Worm (Caenorhabditis elegans) whole organism, young adult: ENCODE results near the gene Y71H2B.11.

Source experiments
- C17E4.6 ChIP-seq: fragments of 200-800 bp; sonication (Bioruptor generic); IDR thresholded peaks from 2 replicates; pipeline ENCODE4 v1.3.6; 2022; ENCODE audit warnings: missing genetic modification reagents, missing genetic modification characterization, missing compliant biosample characterization
- F22D6.2 ChIP-seq: sonication (generic microtip); optimal IDR thresholded peaks from 2 replicates; lab custom pipeline; 2016; ENCODE audit warnings: mild to moderate bottlenecking, missing genetic modification characterization, missing compliant biosample characterization
- F23B12.7 ChIP-seq: sonication (generic microtip); optimal IDR thresholded peaks from 2 replicates; lab custom pipeline; 2017; ENCODE audit warnings: missing genetic modification characterization, mild to moderate bottlenecking, missing compliant biosample characterization, antibody characterized with exemption, moderate library complexity; ENCODE audit not compliant: insufficient read depth
- F52B5.7 ChIP-seq: sonication (generic microtip); optimal IDR thresholded peaks from 2 replicates; lab custom pipeline; 2016; ENCODE audit warnings: mild to moderate bottlenecking, missing genetic modification characterization, missing compliant biosample characterization
- F57C9.4 ChIP-seq: sonication (generic microtip); optimal IDR thresholded peaks from 2 replicates; lab custom pipeline; 2017; ENCODE audit warnings: mild to moderate bottlenecking, missing genetic modification characterization, missing compliant biosample characterization
- K12H6.12 ChIP-seq: fragments of 200-800 bp; sonication (Bioruptor generic); optimal IDR thresholded peaks from 2 replicates; lab custom pipeline; 2018; ENCODE audit warnings: mild to moderate bottlenecking, missing genetic modification characterization, missing compliant biosample characterization
- T07F8.4 ChIP-seq: sonication (generic microtip); optimal IDR thresholded peaks from 2 replicates; lab custom pipeline; 2016; ENCODE audit warnings: mild to moderate bottlenecking, missing genetic modification characterization, moderate library complexity, missing compliant biosample characterization
- Y56A3A.18 ChIP-seq: fragments of 200-800 bp; sonication (Bioruptor generic); IDR thresholded peaks from 2 replicates; pipeline ENCODE4 v1.3.6; 2022; ENCODE audit warnings: missing genetic modification reagents, missing genetic modification characterization, missing compliant biosample characterization
- Y67H2A.10 ChIP-seq: fragments of 200-800 bp; sonication (Bioruptor generic); conservative IDR thresholded peaks from 2 replicates; pipeline ENCODE4 v1.3.6; 2022; ENCODE audit warnings: missing genetic modification reagents, missing genetic modification characterization, missing compliant biosample characterization
- aptf-3 ChIP-seq: fragments of 200-800 bp; sonication (Bioruptor generic); IDR thresholded peaks from 2 replicates; pipeline ENCODE4 v1.3.6; 2022; ENCODE audit warnings: missing genetic modification characterization, missing compliant biosample characterization
- athp-1 ChIP-seq: sonication (generic microtip); optimal IDR thresholded peaks from 2 replicates; lab custom pipeline; 2017; ENCODE audit warnings: mild to moderate bottlenecking, missing genetic modification characterization, missing compliant biosample characterization
- dox-1 ChIP-seq: fragments of 200-800 bp; sonication (Bioruptor generic); IDR thresholded peaks from 2 replicates; pipeline ENCODE4 v1.3.6; 2022; ENCODE audit warnings: missing genetic modification reagents, missing genetic modification characterization, missing compliant biosample characterization
- dpff-1 ChIP-seq: sonication (generic microtip); optimal IDR thresholded peaks from 2 replicates; lab custom pipeline; 2017; ENCODE audit warnings: mild to moderate bottlenecking, missing genetic modification characterization, missing compliant biosample characterization
- egrh-3 ChIP-seq: fragments of 200-800 bp; sonication (Bioruptor generic); IDR thresholded peaks from 2 replicates; pipeline ENCODE4 v1.3.6; 2022; ENCODE audit warnings: missing genetic modification reagents, missing genetic modification characterization, missing compliant biosample characterization
- hlh-12 ChIP-seq: sonication (generic microtip); optimal IDR thresholded peaks from 2 replicates; lab custom pipeline; 2016; ENCODE audit warnings: missing genetic modification characterization, missing compliant biosample characterization
- hmg-1.2 ChIP-seq: fragments of 200-800 bp; sonication (Bioruptor generic); IDR thresholded peaks from 2 replicates; pipeline ENCODE4 v1.3.6; 2022; ENCODE audit warnings: missing genetic modification reagents, missing genetic modification characterization, missing compliant biosample characterization
- hrde-1 ChIP-seq: sonication (generic microtip); optimal IDR thresholded peaks from 2 replicates; lab custom pipeline; 2016; ENCODE audit warnings: missing genetic modification characterization, mild to moderate bottlenecking, missing compliant biosample characterization, moderate library complexity, missing genotype, missing genetic modification reagents, borderline replicate concordance
- let-526 ChIP-seq: fragments of 200-800 bp; sonication (Bioruptor generic); IDR thresholded peaks from 2 replicates; pipeline ENCODE4 v1.3.6; 2022; ENCODE audit warnings: missing genetic modification reagents, missing genetic modification characterization, missing compliant biosample characterization
- lin-26 ChIP-seq: fragments of 200-800 bp; sonication (Bioruptor generic); IDR thresholded peaks from 2 replicates; pipeline ENCODE4 v1.3.6; 2022; ENCODE audit warnings: missing genetic modification reagents, missing genetic modification characterization, missing compliant biosample characterization
- lin-35 ChIP-seq, 3 experiments: fragments of 150-350 bp in 2 of 3; sonication (generic microtip) in 1 of 3; optimal IDR thresholded peaks; 2 replicates each; lab custom pipeline; 2014 to 2018; ENCODE audit warnings: missing biosample characterization in 3 of 3, missing genetic modification characterization in 3 of 3, missing genetic modification reagents in 3 of 3
- lsl-1 ChIP-seq: fragments of 200-800 bp; sonication (Bioruptor generic); optimal IDR thresholded peaks from 2 replicates; lab custom pipeline; 2018; ENCODE audit warnings: mild to moderate bottlenecking, missing genetic modification characterization, moderate library complexity, missing compliant biosample characterization
- lsy-27 ChIP-seq: sonication (generic microtip); optimal IDR thresholded peaks from 2 replicates; lab custom pipeline; 2017; ENCODE audit warnings: missing genetic modification characterization, mild to moderate bottlenecking, missing compliant biosample characterization, antibody characterized with exemption, missing genotype, borderline replicate concordance; ENCODE audit not compliant: insufficient read depth
- madf-10 ChIP-seq: sonication (generic microtip); optimal IDR thresholded peaks from 2 replicates; lab custom pipeline; 2016; ENCODE audit warnings: mild to moderate bottlenecking, missing genetic modification characterization, missing compliant biosample characterization
- madf-6 ChIP-seq: fragments of 200-800 bp; sonication (Bioruptor generic); IDR thresholded peaks from 2 replicates; pipeline ENCODE4 v1.3.6; 2022; ENCODE audit warnings: missing genetic modification reagents, missing genetic modification characterization, missing compliant biosample characterization
- mcd-1 ChIP-seq: fragments of 200-800 bp; sonication (Bioruptor generic); IDR thresholded peaks from 2 replicates; pipeline ENCODE4 v1.3.6; 2022; ENCODE audit warnings: missing genetic modification reagents, missing genetic modification characterization, missing compliant biosample characterization
- mes-4 ChIP-seq: sonication (generic microtip); optimal IDR thresholded peaks from 2 replicates; lab custom pipeline; 2016; ENCODE audit warnings: missing genotype, missing genetic modification characterization, missing compliant biosample characterization
- mxl-1 ChIP-seq: sonication (generic microtip); optimal IDR thresholded peaks from 2 replicates; lab custom pipeline; 2016; ENCODE audit warnings: missing genetic modification characterization, missing compliant biosample characterization
- nfya-2 ChIP-seq: fragments of 200-800 bp; sonication (Bioruptor generic); IDR thresholded peaks from 2 replicates; pipeline ENCODE4 v1.3.6; 2022; ENCODE audit warnings: missing genetic modification reagents, missing genetic modification characterization, missing compliant biosample characterization
- nfyb-1 ChIP-seq: fragments of 200-800 bp; sonication (Bioruptor generic); IDR thresholded peaks from 2 replicates; pipeline ENCODE4 v1.3.6; 2022; ENCODE audit warnings: missing genetic modification reagents, missing genetic modification characterization, missing compliant biosample characterization
- nhr-120 ChIP-seq: fragments of 200-800 bp; sonication (Bioruptor generic); IDR thresholded peaks from 2 replicates; pipeline ENCODE4 v1.3.6; 2022; ENCODE audit warnings: missing genetic modification characterization, missing compliant biosample characterization
- nhr-90 ChIP-seq: sonication (generic microtip); optimal IDR thresholded peaks from 2 replicates; lab custom pipeline; 2016; ENCODE audit warnings: missing genotype, mild to moderate bottlenecking, missing genetic modification characterization, missing compliant biosample characterization
- zfh-2 ChIP-seq: fragments of 200-800 bp; sonication (Bioruptor generic); conservative IDR thresholded peaks from 2 replicates; pipeline ENCODE4 v1.3.6; 2022; ENCODE audit warnings: missing genetic modification reagents, missing genetic modification characterization, missing compliant biosample characterization
- ztf-22 ChIP-seq: fragments of 200-800 bp; sonication (Bioruptor generic); optimal IDR thresholded peaks from 2 replicates; lab custom pipeline; 2018; ENCODE audit warnings: mild to moderate bottlenecking, missing genetic modification characterization, moderate library complexity, missing compliant biosample characterization
- ztf-3 ChIP-seq: fragments of 200-800 bp; sonication (Bioruptor generic); optimal IDR thresholded peaks from 2 replicates; lab custom pipeline; 2018; ENCODE audit warnings: mild to moderate bottlenecking, missing genetic modification characterization, missing compliant biosample characterization

Y71H2B.11 gene

ce11 chrIII:2603671-2604070 is at the start of gene Y71H2B.11:
TSS of gene Y71H2B.11 (plus strand) at chrIII:2603971.
- TF ChIP-seq madf-10 (tag; lab: Kevin White, UChicago), result no peak
- TF ChIP-seq madf-6 (GFP tag; lab: Robert Waterston, UW), result no peak
- TF ChIP-seq T07F8.4 (tag; lab: Kevin White, UChicago), result no peak
- TF ChIP-seq dpff-1, result no peak
- no peak for TF ChIP-seq hrde-1 (tag; lab: Kevin White, UChicago)
- TF ChIP-seq mes-4, result no peak

- no peak for TF ChIP-seq lin-35 (GFP tag; optimal IDR thresholded peaks at IDR 0.05; lab: Kevin White, UChicago)
- no peak for TF ChIP-seq K12H6.12
- TF ChIP-seq nfyb-1 (GFP tag; lab: Robert Waterston, UW), result peak; percentile 64; the same call in 1 of the 2 replicates
- TF ChIP-seq mes-4, result no peak
- no peak for TF ChIP-seq Y56A3A.18 (GFP tag; lab: Robert Waterston, UW)
- no peak for TF ChIP-seq Y67H2A.10 (GFP tag; lab: Robert Waterston, UW)
- TF ChIP-seq hmg-1.2 (GFP tag; lab: Robert Waterston, UW), result 0 out of 2 replicates have a peak, but pooled peaks have one; percentile 6
- no peak for TF ChIP-seq F23B12.7
- TF ChIP-seq aptf-3, result no peak
- TF ChIP-seq athp-1 (tag; lab: Kevin White, UChicago), result no peak
- no peak for TF ChIP-seq hlh-12
- TF ChIP-seq ztf-22 (GFP tag; lab: Kevin White, UChicago), result no peak
- TF ChIP-seq nfya-2 (GFP tag; lab: Robert Waterston, UW), result no peak
- TF ChIP-seq dox-1 (GFP tag; lab: Robert Waterston, UW), result no peak
- TF ChIP-seq mxl-1 (tag; lab: Kevin White, UChicago), result no peak
- TF ChIP-seq lin-26 (GFP tag; lab: Robert Waterston, UW), result 0 out of 2 replicates have a peak, but pooled peaks have one; percentile 55
- TF ChIP-seq lsy-27 (tag; lab: Kevin White, UChicago), result no peak
- no peak for TF ChIP-seq F22D6.2 (tag; lab: Kevin White, UChicago)
- 0 out of 2 replicates have a peak, but pooled peaks have one; percentile 12 for TF ChIP-seq nhr-120 (GFP tag; lab: Robert Waterston, UW)
- TF ChIP-seq, all 124 proteins: peak for 4
Measured at ce11 chrIII:2560763-2561162, 43.0 kb upstream of the Y71H2B.11 start.

- no peak for TF ChIP-seq lsl-1 (GFP tag; lab: Kevin White, UChicago)
- TF ChIP-seq dpff-1, result no peak
- no peak for TF ChIP-seq ztf-3 (GFP tag; lab: Kevin White, UChicago)
- TF ChIP-seq let-526 (GFP tag; lab: Robert Waterston, UW), result no peak
- TF ChIP-seq C17E4.6 (GFP tag; lab: Robert Waterston, UW), result no peak
- no peak for TF ChIP-seq K12H6.12
- no peak for TF ChIP-seq mcd-1 (GFP tag; lab: Robert Waterston, UW)
- TF ChIP-seq nhr-90 (tag; lab: Kevin White, UChicago), result no peak
- no peak for TF ChIP-seq F52B5.7 (tag; lab: Kevin White, UChicago)
Measured at ce11 chrIII:2561410-2561809, 42.4 kb upstream of the Y71H2B.11 start, which contains the start of gene nhr-239. TSS of gene nhr-239 (plus strand) at chrIII:2561710.

DNA sequence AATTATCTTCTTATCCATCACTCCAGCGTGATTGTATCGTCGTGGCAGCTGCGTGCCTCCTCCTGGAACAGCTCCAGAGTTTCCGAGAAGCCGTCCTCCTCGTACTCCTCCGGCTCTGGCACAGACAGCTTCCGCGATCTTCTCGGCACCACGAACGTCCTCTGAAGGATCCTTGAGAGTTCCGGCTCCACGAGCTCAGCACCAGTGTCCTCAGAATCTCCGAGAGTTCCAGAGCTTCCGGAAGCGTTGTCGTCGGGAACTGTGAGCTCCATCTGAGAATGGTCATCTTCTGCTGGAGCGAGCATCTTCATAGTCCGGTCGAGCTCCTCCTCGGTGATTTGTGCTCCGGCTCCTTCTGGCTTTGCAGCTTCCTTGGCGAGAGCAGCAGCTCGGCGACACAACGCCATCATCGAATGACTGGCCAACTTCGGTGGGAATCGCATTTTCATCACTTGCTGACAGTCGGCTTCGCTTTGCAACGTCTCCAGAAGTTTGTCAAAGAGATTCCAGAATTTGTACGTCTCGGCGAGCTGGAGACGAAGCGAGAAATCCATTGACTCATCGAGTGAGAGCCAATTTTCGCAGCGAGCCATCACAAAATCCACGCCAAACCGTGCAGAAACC is 40.6 kb upstream of the Y71H2B.11 start:
- TF ChIP-seq egrh-3 (GFP tag; lab: Robert Waterston, UW), result peak; percentile 75; the same call in 1 of the 2 replicates
- TF ChIP-seq zfh-2, result peak; percentile 87
- no peak for TF ChIP-seq F57C9.4 (tag; lab: Kevin White, UChicago)
